Worm (Caenorhabditis elegans) whole organism, midembryonic: ENCODE measurements around the gene srz-102.

ENCODE experiments used
- T22C8.4 ChIP-seq: fragments of 200-800 bp; sonication (Bioruptor generic); IDR thresholded peaks from 2 replicates; pipeline ENCODE4 v1.3.6; 2022; ENCODE audit warnings: missing genetic modification characterization, missing compliant biosample characterization
- cog-1 ChIP-seq: sonication (generic microtip); optimal IDR thresholded peaks from 2 replicates; lab custom pipeline; 2016; ENCODE audit warnings: missing genetic modification characterization, missing compliant biosample characterization
- flt-1 ChIP-seq: fragments of 200-800 bp; sonication (Bioruptor generic); IDR thresholded peaks from 2 replicates; pipeline ENCODE4 v1.3.6; 2022; ENCODE audit warnings: missing genetic modification characterization, missing compliant biosample characterization
- ref-1 ChIP-seq: fragments of 200-800 bp; sonication (Bioruptor generic); conservative IDR thresholded peaks from 2 replicates; pipeline ENCODE4 v1.3.6; 2022; ENCODE audit warnings: missing genetic modification reagents, missing genetic modification characterization, missing compliant biosample characterization

ce11 chrV:16645201-16645940 lies 42.0 kb upstream of the srz-102 start, which contains the start of gene W06G6.17:
- TF ChIP-seq flt-1 (no peak), T22C8.4 (GFP tag; lab: Robert Waterston, UW) (no peak), cog-1 (tag; lab: Kevin White, UChicago) (no peak), ref-1 (GFP tag; lab: Robert Waterston, UW) (no peak)
